Fruit fly (Drosophila melanogaster): Measurements from ENCODE around the gene Hsp67Bc.

Hsp67Bc gene

dm6 chr3L:9402157-9402890, 30.0 kb upstream of the Hsp67Bc start, which contains the start of gene eIF4E1 (continued):
- TF ChIP-seq CG6175 (GFP tag; IDR thresholded peaks at IDR 0.05) (no peak), CG12391 (tag; optimal IDR thresholded peaks at IDR 0.05) (peak; percentile 38), odd (GFP tag; optimal IDR thresholded peaks at IDR 0.05) (no peak), Hr51 (GFP tag; optimal IDR thresholded peaks at IDR 0.05) (no peak), gce (GFP tag; IDR thresholded peaks at IDR 0.05) (no peak), CG8924 (tag; optimal IDR thresholded peaks at IDR 0.05) (no peak), D19A (tag; optimal IDR thresholded peaks at IDR 0.05) (no peak), vvl (GFP tag; IDR thresholded peaks at IDR 0.05) (peak; percentile 4; the same call in 1 of the 2 replicates), peb (GFP tag; IDR thresholded peaks at IDR 0.05) (no peak), pan (optimal IDR thresholded peaks at IDR 0.05) (no peak), pan (GFP tag; optimal IDR thresholded peaks at IDR 0.05 in 1 of 2, IDR thresholded peaks at IDR 0.05 in 1 of 2) (no peak), trem (tag; optimal IDR thresholded peaks at IDR 0.05) (peak; percentile 57), Rx (GFP tag; IDR thresholded peaks at IDR 0.05) (no peak), Tbp (GFP tag; optimal IDR thresholded peaks at IDR 0.05) (no peak), z (GFP tag; IDR thresholded peaks at IDR 0.05) (no peak), hb (GFP tag; IDR thresholded peaks at IDR 0.05; ENCODE audit: partially characterized antibody) (0 out of 3 replicates have a peak, but pooled peaks have one; percentile 62), CG31365 (tag; optimal IDR thresholded peaks at IDR 0.05) (no peak), ssp (GFP tag; IDR thresholded peaks at IDR 0.05) (peak; percentile 38), Asciz (GFP tag; optimal IDR thresholded peaks at IDR 0.05) (no peak), CG3995 (GFP tag; optimal IDR thresholded peaks at IDR 0.05) (no peak), kay (GFP tag; optimal IDR thresholded peaks at IDR 0.05) (peak; percentile 23), CG8944 (GFP tag; optimal IDR thresholded peaks at IDR 0.05) (no peak), Ada2b (GFP tag; IDR thresholded peaks at IDR 0.05) (no peak), ham (GFP tag; IDR thresholded peaks at IDR 0.05) (no peak), Hr39 (optimal IDR thresholded peaks at IDR 0.05) (no peak), ATbp (GFP tag; optimal IDR thresholded peaks at IDR 0.05) (no peak), sisA (GFP tag; IDR thresholded peaks at IDR 0.05) (peak; percentile 29; the same call in 1 of the 2 replicates), gfzf (GFP tag; optimal IDR thresholded peaks at IDR 0.05) (peak; percentile 75), Taf1 (GFP tag; IDR thresholded peaks at IDR 0.05) (no peak), CG7357 (GFP tag; IDR thresholded peaks at IDR 0.05) (no peak), br (optimal IDR thresholded peaks at IDR 0.05) (no peak), CG12219 (GFP tag; optimal IDR thresholded peaks at IDR 0.05) (no peak), kni (GFP tag; optimal IDR thresholded peaks at IDR 0.05) (no peak), chn (GFP tag; optimal IDR thresholded peaks at IDR 0.05) (no peak), dmrt99B (tag; optimal IDR thresholded peaks at IDR 0.05) (no peak), D (optimal IDR thresholded peaks at IDR 0.05) (no peak), D (GFP tag; optimal IDR thresholded peaks at IDR 0.05) (no peak), fd3F (GFP tag; optimal IDR thresholded peaks at IDR 0.05) (no peak), ewg (GFP tag; optimal IDR thresholded peaks at IDR 0.05) (no peak), wor (GFP tag; IDR thresholded peaks at IDR 0.05) (no peak), CG10274 (GFP tag; optimal IDR thresholded peaks at IDR 0.05) (no peak), CG18764 (GFP tag; optimal IDR thresholded peaks at IDR 0.05) (no peak), CG10366 (GFP tag; IDR thresholded peaks at IDR 0.05) (no peak), Lim3 (GFP tag; IDR thresholded peaks at IDR 0.05) (no peak), sug (tag; optimal IDR thresholded peaks at IDR 0.05) (peak; percentile 14), Sox102F (GFP tag; optimal IDR thresholded peaks at IDR 0.05) (no peak), CG32767 (GFP tag; IDR thresholded peaks at IDR 0.05) (no peak), CG11247 (GFP tag; IDR thresholded peaks at IDR 0.05) (peak; percentile 43), CG6791 (GFP tag; IDR thresholded peaks at IDR 0.05; ENCODE audit: partially characterized antibody) (peak; percentile 73), jing (GFP tag; optimal IDR thresholded peaks at IDR 0.05) (no peak), twi (tag; optimal IDR thresholded peaks at IDR 0.05) (no peak), CG12769 (tag; optimal IDR thresholded peaks at IDR 0.05) (peak; percentile 18)

Measured in whole organism, embryonic.